Worm (Caenorhabditis elegans): ENCODE data around the gene sna-1.

- no peak for TF ChIP-seq him-1 (tag; optimal IDR thresholded peaks at IDR 0.05)
- no peak for TF ChIP-seq dao-5 (tag; optimal IDR thresholded peaks at IDR 0.05)
- TF ChIP-seq W03F9.2 (tag; optimal IDR thresholded peaks at IDR 0.05) = no peak
Observed at ce11 chrV:6666557-6666956, 43.9 kb downstream of the sna-1 start.

All from whole organism, L4/young adult.